Fruit fly (Drosophila melanogaster): Measurements from ENCODE around the gene CG7044.

Gene CG7044

DNA sequence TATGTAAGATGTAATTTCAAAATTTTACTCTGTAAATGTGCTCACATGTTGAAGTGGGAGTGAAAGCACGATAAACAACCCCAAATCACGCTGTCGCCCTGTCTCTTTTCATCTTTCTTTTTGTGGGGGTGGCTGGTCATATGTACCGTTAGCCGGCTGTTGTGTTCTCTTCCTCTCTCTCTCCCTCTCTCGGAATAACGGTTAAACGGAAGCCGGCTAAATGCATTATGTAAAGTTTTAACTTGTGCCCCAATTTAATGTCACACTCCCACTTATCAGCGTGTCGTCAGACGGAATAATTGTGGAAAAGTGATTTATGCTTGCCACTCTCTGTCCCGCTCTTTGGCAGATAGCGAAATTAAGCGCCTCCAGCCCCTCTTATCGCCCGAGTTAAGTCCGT, 39.8 kb upstream of the CG7044 start:
- no peak for TF ChIP-seq rgr (GFP tag; optimal IDR thresholded peaks at IDR 0.05)
- TF ChIP-seq HLH106 (tag; optimal IDR thresholded peaks at IDR 0.05), result no peak
- TF ChIP-seq CrebA (GFP tag; optimal IDR thresholded peaks at IDR 0.05; ENCODE audit: borderline replicate concordance), result no peak
- TF ChIP-seq br (GFP tag; optimal IDR thresholded peaks at IDR 0.05), result no peak

DNA sequence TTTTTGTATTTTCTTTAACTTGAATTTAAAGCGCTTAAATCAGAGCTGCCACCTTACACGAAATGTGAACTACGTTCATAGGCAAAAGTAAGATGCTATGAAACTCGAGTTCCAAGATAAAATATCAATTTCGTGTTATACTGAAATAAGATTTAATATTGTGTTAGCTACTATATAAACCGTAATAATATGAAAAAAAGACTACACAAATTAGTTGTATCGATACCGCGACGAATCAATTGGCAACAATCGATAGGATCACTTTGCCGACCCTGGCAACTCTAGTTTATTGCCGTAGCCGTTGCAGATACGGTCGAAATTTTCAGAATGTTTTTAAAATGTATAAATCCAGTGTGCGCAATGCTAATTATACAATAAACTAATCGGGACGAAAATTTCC, 38.9 kb upstream of the CG7044 start, which contains the start of gene SNF4Agamma:
Gene SNF4Agamma (plus strand): TSS at position 282 of the 400 bp plus-strand sequence.
- TF ChIP-seq Myc (optimal IDR thresholded peaks at IDR 0.05), result peak; percentile 37
- TF ChIP-seq jim (GFP tag; optimal IDR thresholded peaks at IDR 0.05), result no peak
- no peak for TF ChIP-seq Rel (GFP tag; optimal IDR thresholded peaks at IDR 0.05)
- peak; percentile 30 for TF ChIP-seq Rel (tag; optimal IDR thresholded peaks at IDR 0.05)
- TF ChIP-seq Sp1 (GFP tag; optimal IDR thresholded peaks at IDR 0.05), result peak; percentile 20
- no peak for TF ChIP-seq OdsH (GFP tag; optimal IDR thresholded peaks at IDR 0.05)
- peak in 1 of 2 experiments; percentile 29 for TF ChIP-seq foxo (GFP tag; optimal IDR thresholded peaks at IDR 0.05)
- TF ChIP-seq woc (GFP tag; optimal IDR thresholded peaks at IDR 0.05), result peak; percentile 12
- TF ChIP-seq HLH106 (tag; optimal IDR thresholded peaks at IDR 0.05), result peak; percentile 51
- TF ChIP-seq CrebA (GFP tag; optimal IDR thresholded peaks at IDR 0.05; ENCODE audit: borderline replicate concordance), result no peak
- TF ChIP-seq rgr (GFP tag; optimal IDR thresholded peaks at IDR 0.05), result peak; percentile 24

DNA sequence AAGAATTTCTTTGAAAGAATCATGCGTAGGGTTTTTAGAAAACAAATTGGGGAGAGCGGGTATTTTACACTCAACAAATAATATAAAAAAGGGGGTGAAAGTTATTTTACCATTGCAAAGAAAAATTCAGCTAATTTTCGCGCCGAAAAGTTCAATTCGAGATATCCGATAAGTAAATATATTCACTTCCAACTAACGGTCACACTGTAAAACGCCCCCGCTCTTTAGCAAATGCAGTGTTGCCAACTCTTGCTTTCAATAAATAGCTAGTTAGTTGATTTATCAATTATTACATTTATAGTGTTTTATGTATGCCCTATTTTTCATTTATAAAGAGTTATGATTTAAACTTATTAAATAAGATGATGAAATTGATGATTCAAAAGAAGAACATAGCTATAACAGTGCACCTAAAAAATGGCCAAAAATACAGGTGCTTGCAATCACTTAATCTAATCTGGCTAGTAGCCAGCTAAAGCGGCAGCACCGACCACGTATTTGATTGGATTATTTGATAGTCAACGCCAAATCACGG, 36.8 kb upstream of the CG7044 start, which contains the start of gene meigo:
Gene meigo (plus strand): TSS at position 51 of the 535 bp plus-strand sequence.
- peak; percentile 73 for TF ChIP-seq Sp1 (GFP tag; optimal IDR thresholded peaks at IDR 0.05)
- peak; percentile 89 for TF ChIP-seq HLH106 (tag; optimal IDR thresholded peaks at IDR 0.05)
- no peak for TF ChIP-seq Hr83 (GFP tag; optimal IDR thresholded peaks at IDR 0.05; ENCODE audit: poor library complexity, severe bottlenecking)
- TF ChIP-seq Hnf4 (GFP tag; optimal IDR thresholded peaks at IDR 0.05), result no peak
- TF ChIP-seq fru (GFP tag; optimal IDR thresholded peaks at IDR 0.05), result no peak
- no peak for TF ChIP-seq Rel (GFP tag; optimal IDR thresholded peaks at IDR 0.05)
- TF ChIP-seq Rel (tag; optimal IDR thresholded peaks at IDR 0.05), result peak; percentile 40
- TF ChIP-seq OdsH (GFP tag; optimal IDR thresholded peaks at IDR 0.05), result peak; percentile 39
- peak; percentile 74 for TF ChIP-seq ey (GFP tag; optimal IDR thresholded peaks at IDR 0.05)
- TF ChIP-seq CG9705 (GFP tag; optimal IDR thresholded peaks at IDR 0.05), result peak; percentile 57
- peak; percentile 94 for TF ChIP-seq woc (GFP tag; optimal IDR thresholded peaks at IDR 0.05)
- TF ChIP-seq CrebA (GFP tag; optimal IDR thresholded peaks at IDR 0.05; ENCODE audit: borderline replicate concordance), result no peak
- TF ChIP-seq brk (GFP tag; optimal IDR thresholded peaks at IDR 0.05), result no peak
- TF ChIP-seq psq (GFP tag; optimal IDR thresholded peaks at IDR 0.05), result peak; percentile 41
- TF ChIP-seq sv (GFP tag; optimal IDR thresholded peaks at IDR 0.05), result peak; percentile 25
- TF ChIP-seq Myc (optimal IDR thresholded peaks at IDR 0.05), result peak; percentile 98

DNA sequence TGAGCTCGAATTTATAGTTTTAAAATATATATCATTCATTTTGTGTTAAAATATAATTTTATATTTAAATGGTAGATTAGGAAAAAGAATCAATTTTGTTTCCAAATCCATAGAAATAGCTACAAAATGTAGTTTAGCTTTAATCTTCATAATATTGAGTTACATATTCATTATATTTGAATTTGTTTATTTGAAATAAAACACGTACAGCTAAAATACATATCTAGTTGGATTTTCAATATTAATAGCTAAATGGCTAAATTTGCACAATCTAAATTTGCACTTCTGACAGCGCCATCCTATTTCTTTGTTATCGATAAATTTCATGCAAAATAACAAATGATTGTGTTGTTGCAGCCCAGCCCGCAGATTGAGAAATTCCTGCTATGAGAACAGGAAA, 32.4 kb upstream of the CG7044 start, which contains the start of gene Usp8:
Gene Usp8 (plus strand): TSS at position 312 of the 400 bp plus-strand sequence.
- TF ChIP-seq Myc (optimal IDR thresholded peaks at IDR 0.05) (peak; percentile 97), dl (GFP tag; optimal IDR thresholded peaks at IDR 0.05; ENCODE audit: insufficient read depth in 1 of 2, partially characterized antibody in 2 of 2) (peak in 1 of 2 experiments; percentile 71), dsf (GFP tag; optimal IDR thresholded peaks at IDR 0.05; ENCODE audit: borderline replicate concordance) (no peak), sage (GFP tag; optimal IDR thresholded peaks at IDR 0.05) (no peak), CG32264 (GFP tag; optimal IDR thresholded peaks at IDR 0.05) (no peak), dmrt93B (GFP tag; optimal IDR thresholded peaks at IDR 0.05) (no peak), HLH106 (tag; optimal IDR thresholded peaks at IDR 0.05) (no peak), psq (GFP tag; optimal IDR thresholded peaks at IDR 0.05) (no peak), Hr78 (GFP tag; optimal IDR thresholded peaks at IDR 0.05) (no peak), Dif (GFP tag; optimal IDR thresholded peaks at IDR 0.05; ENCODE audit: partially characterized antibody) (peak; percentile 90), CG9705 (GFP tag; optimal IDR thresholded peaks at IDR 0.05) (no peak), jim (GFP tag; optimal IDR thresholded peaks at IDR 0.05) (no peak), N (GFP tag; optimal IDR thresholded peaks at IDR 0.05) (no peak), woc (GFP tag; optimal IDR thresholded peaks at IDR 0.05) (no peak), OdsH (GFP tag; optimal IDR thresholded peaks at IDR 0.05) (peak; percentile 20), GATAd (GFP tag; optimal IDR thresholded peaks at IDR 0.05) (no peak), Jra (GFP tag; optimal IDR thresholded peaks at IDR 0.05) (no peak), tai (GFP tag; optimal IDR thresholded peaks at IDR 0.05) (no peak), fru (GFP tag; optimal IDR thresholded peaks at IDR 0.05) (no peak), Vsx2 (GFP tag; optimal IDR thresholded peaks at IDR 0.05; ENCODE audit: partially characterized antibody) (peak; percentile 98)

Measured in whole organism, wandering third instar larva.